Fruit fly (Drosophila melanogaster): ENCODE measurements around the gene GstD5.

GstD5 gene

DNA sequence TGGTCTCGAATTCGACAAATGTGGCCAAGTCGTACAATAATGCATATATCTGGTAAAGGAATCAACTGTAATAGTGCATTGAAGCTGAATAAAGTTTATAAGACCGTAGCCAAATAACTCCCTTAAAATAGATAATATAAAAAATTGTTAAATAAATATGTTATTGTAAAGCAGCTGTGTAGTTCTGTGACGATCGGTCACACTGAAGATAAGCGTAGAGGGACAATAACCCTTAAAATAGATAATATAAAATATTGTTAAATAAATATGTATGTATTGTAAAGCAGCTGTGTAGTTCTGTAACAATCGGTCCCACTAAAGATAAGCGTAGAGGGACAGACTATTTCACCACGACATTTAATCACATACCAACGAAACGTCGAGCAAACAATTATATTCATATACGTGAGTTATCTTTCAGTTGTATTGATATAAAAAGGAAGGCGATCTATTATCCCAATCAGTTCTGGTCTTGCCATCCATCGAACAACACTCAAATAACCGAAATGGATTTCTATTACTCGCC, at the start of gene GstD5:
GstD5 (plus strand) TSS at position 476 of the 526 bp plus-strand sequence.
- no peak for TF ChIP-seq CG17801 (GFP tag; optimal IDR thresholded peaks at IDR 0.05; ENCODE audit: partially characterized antibody)

dm6 chr3R:12326855-12327254, 48.7 kb upstream of the GstD5 start:
- TF ChIP-seq CG17801 (GFP tag; optimal IDR thresholded peaks at IDR 0.05; ENCODE audit: partially characterized antibody): no peak

DNA sequence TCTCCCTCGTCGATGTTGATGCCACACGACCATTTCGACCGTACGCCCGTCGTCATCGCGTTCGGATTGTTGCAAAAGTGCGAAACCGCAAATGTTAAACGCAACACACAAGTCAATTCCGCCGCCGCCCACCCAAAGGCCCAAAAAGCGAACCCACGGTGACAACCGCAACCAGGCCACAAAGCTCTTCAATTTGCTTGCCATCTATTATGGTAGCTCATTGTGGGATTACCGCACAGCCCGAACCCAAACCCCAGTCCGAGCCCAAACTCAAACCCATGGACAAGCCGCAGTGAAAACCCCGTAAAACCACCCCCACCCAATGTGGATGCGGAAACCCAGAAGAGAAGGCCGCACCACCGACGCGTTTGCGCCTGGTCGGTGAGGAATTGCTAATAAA, 45.7 kb upstream of the GstD5 start:
- no peak for TF ChIP-seq CG17801 (GFP tag; optimal IDR thresholded peaks at IDR 0.05; ENCODE audit: partially characterized antibody)

- TF ChIP-seq CG17801 (GFP tag; optimal IDR thresholded peaks at IDR 0.05; ENCODE audit: partially characterized antibody): no peak
Observed at dm6 chr3R:12341374-12341773, 34.2 kb upstream of the GstD5 start, which contains the start of gene Sgsf. Gene Sgsf (plus strand): TSS chr3R:12341674.

- no peak for TF ChIP-seq CG17801 (GFP tag; optimal IDR thresholded peaks at IDR 0.05; ENCODE audit: partially characterized antibody)
Observed at dm6 chr3R:12344914-12345549, 30.5 kb upstream of the GstD5 start.

DNA sequence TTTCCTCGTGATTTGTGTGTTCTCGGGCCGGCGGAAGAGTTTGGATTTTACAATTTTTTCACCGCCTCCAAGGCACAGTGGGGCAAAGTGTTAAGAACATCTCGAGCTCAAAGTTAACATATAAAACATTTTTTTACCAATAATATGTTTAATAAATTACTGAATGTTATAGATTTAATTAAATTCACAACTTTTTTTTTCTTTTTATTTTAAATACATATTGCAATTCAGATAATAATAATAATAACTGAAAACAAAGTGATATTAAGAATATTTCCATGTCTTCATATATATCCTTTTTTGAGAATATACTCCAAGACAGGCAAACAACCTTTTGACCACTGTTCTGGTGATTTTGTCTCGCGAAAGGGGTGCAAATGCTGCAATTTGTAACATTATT, 29.5 kb upstream of the GstD5 start:
- TF ChIP-seq CG17801 (GFP tag; optimal IDR thresholded peaks at IDR 0.05; ENCODE audit: partially characterized antibody): no peak

DNA sequence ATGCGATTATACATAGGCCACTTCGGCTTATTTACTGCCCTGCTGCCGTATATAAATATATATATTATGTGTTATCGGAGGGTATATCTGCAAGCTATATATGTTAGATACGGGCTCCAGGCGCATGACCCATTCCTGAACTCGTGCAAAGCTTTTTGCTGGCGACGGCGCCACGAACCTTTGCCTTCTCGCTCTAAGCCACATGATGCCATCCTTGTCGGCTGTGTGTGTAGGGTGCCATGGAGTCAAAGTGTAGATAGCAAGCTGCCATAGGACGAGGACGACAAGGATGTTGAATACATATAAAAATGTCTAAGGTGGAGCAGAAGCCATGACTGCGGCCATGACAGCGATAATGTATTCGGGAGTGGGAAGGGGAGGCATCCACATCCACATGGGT, 27.9 kb upstream of the GstD5 start:
- no peak for TF ChIP-seq CG17801 (GFP tag; optimal IDR thresholded peaks at IDR 0.05; ENCODE audit: partially characterized antibody)

dm6 chr3R:12350497-12350896, 25.0 kb upstream of the GstD5 start, which contains the start of gene CG10038:
Gene CG10038 (minus strand): TSS chr3R:12350644.
- no peak for TF ChIP-seq CG17801 (GFP tag; optimal IDR thresholded peaks at IDR 0.05; ENCODE audit: partially characterized antibody)

dm6 chr3R:12352003-12352402, 23.5 kb upstream of the GstD5 start, which contains the start of gene CG10041:
Gene CG10041 (minus strand): TSS chr3R:12352103.
- TF ChIP-seq CG17801 (GFP tag; optimal IDR thresholded peaks at IDR 0.05; ENCODE audit: partially characterized antibody): no peak

dm6 chr3R:12356044-12356443, 19.5 kb upstream of the GstD5 start, which contains the start of gene MBD-R2:
Gene MBD-R2 (minus strand): TSS chr3R:12356265.
- TF ChIP-seq CG17801 (GFP tag; optimal IDR thresholded peaks at IDR 0.05; ENCODE audit: partially characterized antibody): no peak

DNA sequence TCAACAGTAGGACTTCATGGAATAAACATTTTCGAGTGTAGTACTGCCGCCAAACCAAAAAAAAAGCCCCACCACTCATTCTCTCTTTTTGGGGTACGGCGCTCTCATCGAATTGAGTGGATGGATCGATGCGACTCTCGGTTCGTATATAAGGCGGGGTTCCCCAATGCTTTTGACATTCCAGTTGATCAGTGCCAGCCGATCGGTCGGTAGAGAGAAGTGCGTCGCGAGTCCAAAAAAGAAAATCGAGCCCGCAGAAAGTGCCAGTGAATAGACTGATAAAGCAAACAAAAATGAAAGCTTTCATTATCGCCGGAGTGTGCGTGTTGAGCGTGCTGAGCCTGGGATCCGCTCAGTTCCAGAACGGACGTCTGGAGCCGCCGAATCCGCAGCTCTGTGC, 15.7 kb upstream of the GstD5 start, which contains the start of gene CG4115:
CG4115 (plus strand) TSS at position 172 of the 400 bp plus-strand sequence.
- TF ChIP-seq CG17801 (GFP tag; optimal IDR thresholded peaks at IDR 0.05; ENCODE audit: partially characterized antibody): no peak

dm6 chr3R:12361962-12362497, 13.5 kb upstream of the GstD5 start:
- no peak for TF ChIP-seq CG17801 (GFP tag; optimal IDR thresholded peaks at IDR 0.05; ENCODE audit: partially characterized antibody)

DNA sequence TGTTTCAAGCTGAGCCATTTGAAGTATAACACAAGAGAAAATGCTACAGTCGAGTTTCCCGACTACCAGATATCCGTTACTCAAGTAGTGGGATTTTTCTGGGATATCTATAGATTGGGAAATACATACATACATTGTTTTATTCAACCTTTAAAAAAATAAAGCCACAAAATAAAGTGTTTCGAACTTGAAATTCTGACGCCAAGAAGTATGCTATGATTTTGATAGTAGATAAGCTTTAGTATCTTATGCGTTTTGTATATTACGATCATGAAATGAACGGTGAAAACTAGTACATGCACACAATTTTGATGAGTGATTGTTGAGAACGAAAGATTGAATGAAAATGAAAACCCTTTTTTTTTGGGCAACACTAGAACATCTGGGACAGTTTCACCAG, 12.0 kb upstream of the GstD5 start:
- no peak for TF ChIP-seq CG17801 (GFP tag; optimal IDR thresholded peaks at IDR 0.05; ENCODE audit: partially characterized antibody)

- no peak for TF ChIP-seq CG17801 (GFP tag; optimal IDR thresholded peaks at IDR 0.05; ENCODE audit: partially characterized antibody)
Observed at dm6 chr3R:12364580-12364979, 11.0 kb upstream of the GstD5 start, which contains the start of gene Tim17a1. Gene Tim17a1 (minus strand): TSS chr3R:12364680.

dm6 chr3R:12365264-12365840, 10.2 kb upstream of the GstD5 start, which contains the start of gene GstD10:
Gene GstD10 (minus strand): TSS chr3R:12365735.
- no peak for TF ChIP-seq CG17801 (GFP tag; optimal IDR thresholded peaks at IDR 0.05; ENCODE audit: partially characterized antibody)

DNA sequence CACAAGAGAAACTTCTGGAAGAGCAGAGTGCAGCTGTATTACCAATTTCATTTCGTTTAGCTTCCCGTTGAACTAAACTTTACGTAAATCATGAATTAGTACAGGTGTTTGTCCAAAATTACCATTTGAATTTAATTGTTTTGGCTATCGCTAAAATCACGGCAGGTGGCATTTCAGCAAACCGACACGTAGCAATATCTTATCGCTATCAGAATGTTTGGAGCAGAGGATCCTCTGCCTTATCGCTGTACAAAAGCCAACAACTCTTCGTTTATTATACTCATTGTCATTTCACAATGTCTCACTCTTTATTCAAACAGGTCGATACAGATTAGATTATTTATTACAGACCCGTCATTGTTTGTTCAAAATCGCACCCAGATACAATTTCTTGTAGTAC, 9.6 kb upstream of the GstD5 start:
- no peak for TF ChIP-seq CG17801 (GFP tag; optimal IDR thresholded peaks at IDR 0.05; ENCODE audit: partially characterized antibody)
